Worm (Caenorhabditis elegans): ENCODE results near the gene akap-1.
A peak's percentile ranks its signal among the peaks of the same experiment; 100 is the strongest.

- 0 out of 2 replicates have a peak, but pooled peaks have one; percentile 34 for TF ChIP-seq tab-1 (GFP tag; IDR thresholded peaks at IDR 0.05)
- no peak for TF ChIP-seq ztf-29 (GFP tag; IDR thresholded peaks at IDR 0.05)
Measured at ce11 chrIII:6348578-6348977, 4.6 kb upstream of the akap-1 start.

Measured in whole organism, midembryonic.